Worm (Caenorhabditis elegans) whole organism, mixed stage, embryonic: ENCODE measurements around the gene H18N23.2.

Source experiments
- M03D4.4 ChIP-seq: sonication (generic microtip); optimal IDR thresholded peaks from 2 replicates; lab custom pipeline; 2017; ENCODE audit warnings: mild to moderate bottlenecking, missing genetic modification characterization, missing compliant biosample characterization
- bed-3 ChIP-seq: fragments of 200-800 bp; sonication (Bioruptor generic); optimal IDR thresholded peaks from 3 replicates; lab custom pipeline; 2018; ENCODE audit warnings: mild to moderate bottlenecking, missing genetic modification characterization, moderate library complexity, missing compliant biosample characterization
- ceh-39 ChIP-seq: fragments of 150-350 bp; optimal IDR thresholded peaks from 2 replicates; lab custom pipeline; 2014; ENCODE audit warnings: missing biosample characterization, missing genetic modification characterization
- ceh-43 ChIP-seq: fragments of 200-800 bp; sonication (Bioruptor generic); optimal IDR thresholded peaks from 2 replicates; lab custom pipeline; 2018; ENCODE audit warnings: mild to moderate bottlenecking, missing genetic modification characterization, moderate library complexity, missing compliant biosample characterization
- ceh-83 ChIP-seq: fragments of 200-800 bp; sonication (Bioruptor generic); optimal IDR thresholded peaks from 2 replicates; lab custom pipeline; 2018; ENCODE audit warnings: mild to moderate bottlenecking, missing genetic modification characterization, missing compliant biosample characterization
- ces-1 ChIP-seq: fragments of 150-350 bp; optimal IDR thresholded peaks from 2 replicates; lab custom pipeline; 2014; ENCODE audit warnings: missing biosample characterization, missing genetic modification reagents, missing genetic modification characterization
- cnd-1 ChIP-seq: fragments of 200-800 bp; sonication (Bioruptor generic); optimal IDR thresholded peaks from 2 replicates; lab custom pipeline; 2018; ENCODE audit warnings: mild to moderate bottlenecking, missing genetic modification characterization, missing compliant biosample characterization
- elt-3 ChIP-seq: fragments of 150-350 bp; optimal IDR thresholded peaks from 2 replicates; lab custom pipeline; 2014; ENCODE audit warnings: missing biosample characterization, missing genetic modification characterization
- ham-2 ChIP-seq: fragments of 200-800 bp; sonication (Bioruptor generic); optimal IDR thresholded peaks from 2 replicates; lab custom pipeline; 2018; ENCODE audit warnings: mild to moderate bottlenecking, missing genetic modification characterization, missing compliant biosample characterization
- hlh-1 ChIP-seq: fragments of 150-350 bp; optimal IDR thresholded peaks from 2 replicates; lab custom pipeline; 2014; ENCODE audit warnings: missing biosample characterization, missing genetic modification reagents, missing genetic modification characterization
- lin-13 ChIP-seq: fragments of 150-350 bp; optimal IDR thresholded peaks from 2 replicates; lab custom pipeline; 2014; ENCODE audit warnings: missing biosample characterization, missing genetic modification characterization
- lin-32 ChIP-seq: fragments of 200-800 bp; sonication (Bioruptor generic); optimal IDR thresholded peaks from 2 replicates; lab custom pipeline; 2018; ENCODE audit warnings: mild to moderate bottlenecking, missing genetic modification characterization, missing compliant biosample characterization
- lsy-2 ChIP-seq: fragments of 150-350 bp; optimal IDR thresholded peaks from 2 replicates; lab custom pipeline; 2014; ENCODE audit warnings: missing biosample characterization, missing genetic modification characterization
- mab-5 ChIP-seq: fragments of 150-350 bp; optimal IDR thresholded peaks from 2 replicates; lab custom pipeline; 2014; ENCODE audit warnings: missing biosample characterization, missing genetic modification characterization
- mep-1 ChIP-seq: fragments of 150-350 bp; optimal IDR thresholded peaks from 2 replicates; lab custom pipeline; 2017; ENCODE audit warnings: missing biosample characterization, missing genetic modification reagents, missing genetic modification characterization, inconsistent platforms
- mls-2 ChIP-seq: sonication (generic microtip); optimal IDR thresholded peaks from 2 replicates; lab custom pipeline; 2016; ENCODE audit warnings: mild to moderate bottlenecking, missing genetic modification characterization, moderate library complexity, missing compliant biosample characterization
- nhr-2 ChIP-seq: fragments of 150-350 bp; optimal IDR thresholded peaks from 2 replicates; lab custom pipeline; 2014; ENCODE audit warnings: missing biosample characterization, missing genetic modification characterization
- nhr-28 ChIP-seq: fragments of 150-350 bp; optimal IDR thresholded peaks from 2 replicates; lab custom pipeline; 2014; ENCODE audit warnings: missing biosample characterization, missing genetic modification characterization
- nhr-76 ChIP-seq: sonication (generic microtip); optimal IDR thresholded peaks from 2 replicates; lab custom pipeline; 2017; ENCODE audit warnings: missing biosample characterization, missing genetic modification characterization
- pha-4 ChIP-seq: fragments of 150-350 bp; optimal IDR thresholded peaks from 2 replicates; lab custom pipeline; 2018; ENCODE audit warnings: missing biosample characterization, missing genetic modification reagents, missing genetic modification characterization
- sem-2 ChIP-seq: fragments of 200-800 bp; sonication (Bioruptor generic); optimal IDR thresholded peaks from 2 replicates; lab custom pipeline; 2018; ENCODE audit warnings: mild to moderate bottlenecking, missing genetic modification characterization, missing compliant biosample characterization
- sptf-1 ChIP-seq: sonication (generic microtip); optimal IDR thresholded peaks from 2 replicates; lab custom pipeline; 2017; ENCODE audit warnings: mild to moderate bottlenecking, missing genetic modification characterization, moderate library complexity, missing compliant biosample characterization
- tbx-8 ChIP-seq: fragments of 200-800 bp; sonication (Bioruptor generic); optimal IDR thresholded peaks from 2 replicates; lab custom pipeline; 2018; ENCODE audit warnings: mild to moderate bottlenecking, missing genetic modification characterization, moderate library complexity, missing compliant biosample characterization
- unc-120 ChIP-seq: sonication (generic microtip); optimal IDR thresholded peaks from 2 replicates; lab custom pipeline; 2017; ENCODE audit warnings: missing genetic modification characterization, missing compliant biosample characterization; ENCODE audit not compliant: poor library complexity, severe bottlenecking
- unc-39 ChIP-seq: fragments of 150-350 bp; optimal IDR thresholded peaks from 2 replicates; lab custom pipeline; 2014; ENCODE audit warnings: missing biosample characterization, missing genetic modification characterization
- unc-62 ChIP-seq: fragments of 150-350 bp; optimal IDR thresholded peaks from 2 replicates; lab custom pipeline; 2014; ENCODE audit warnings: missing biosample characterization, missing genetic modification reagents, missing genetic modification characterization
- ztf-11 ChIP-seq: fragments of 150-350 bp; optimal IDR thresholded peaks from 2 replicates; lab custom pipeline; 2014; ENCODE audit warnings: missing biosample characterization, missing genetic modification characterization

H18N23.2 gene

DNA sequence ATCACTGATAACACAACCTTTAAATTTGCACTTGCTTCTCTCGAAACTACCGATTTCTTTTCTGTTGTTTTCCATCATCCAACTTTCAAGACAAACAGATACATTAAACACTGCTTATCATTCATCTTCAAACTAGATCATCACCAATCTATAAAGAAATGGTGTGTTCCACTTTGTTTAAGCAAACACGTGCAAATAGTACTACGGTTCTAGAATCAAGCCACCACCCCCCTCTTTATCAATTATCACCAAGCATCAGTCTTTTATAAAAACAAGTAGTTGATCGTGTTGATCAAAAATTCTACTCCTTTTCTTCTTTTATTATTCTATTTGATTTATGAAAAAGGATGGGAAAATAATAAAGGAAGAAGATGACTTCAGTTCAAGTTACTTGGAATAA lies 2.2 kb downstream of the H18N23.2 start:
- TF ChIP-seq hlh-1 (tag; lab: Kevin White, UChicago) (no peak), bed-3 (GFP tag; lab: Kevin White, UChicago) (no peak), ces-1 (GFP tag; lab: Kevin White, UChicago) (no peak), ceh-43 (GFP tag; lab: Kevin White, UChicago) (no peak), ztf-11 (tag; lab: Kevin White, UChicago) (no peak), mep-1 (tag; lab: Kevin White, UChicago) (no peak), tbx-8 (GFP tag; lab: Kevin White, UChicago) (no peak), lin-13 (tag; lab: Kevin White, UChicago) (no peak), mab-5 (tag; lab: Kevin White, UChicago) (no peak)

ce11 chrX:17637528-17637927 lies 3.1 kb downstream of the H18N23.2 start:
- no peak for TF ChIP-seq hlh-1 (tag; lab: Kevin White, UChicago)
- TF ChIP-seq mep-1 (tag; lab: Kevin White, UChicago), result no peak
- TF ChIP-seq unc-120 (tag; lab: Kevin White, UChicago), result no peak
- TF ChIP-seq M03D4.4 (tag; lab: Kevin White, UChicago), result no peak
- no peak for TF ChIP-seq pha-4 (tag; lab: Kevin White, UChicago)
- no peak for TF ChIP-seq sem-2 (GFP tag; lab: Kevin White, UChicago)
- no peak for TF ChIP-seq ceh-39 (tag; lab: Kevin White, UChicago)

DNA sequence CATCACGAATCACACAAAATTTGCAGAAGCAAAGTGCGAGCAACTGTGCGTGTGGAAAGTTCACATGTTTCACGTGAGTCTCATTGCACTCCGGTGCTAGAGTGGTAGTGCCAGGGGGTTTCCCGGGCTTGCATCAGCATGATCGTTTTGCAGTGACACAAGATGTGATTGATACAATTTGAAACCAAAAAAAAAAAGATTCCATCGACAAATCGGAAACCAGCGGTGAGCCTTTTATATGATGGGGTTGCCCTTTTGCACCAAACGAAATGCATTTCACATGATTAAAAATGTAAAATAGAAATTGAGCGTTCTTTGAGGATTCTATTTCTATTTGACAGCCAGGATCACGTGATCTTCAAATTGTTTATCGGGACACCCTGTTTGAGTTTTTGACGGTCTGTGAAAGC lies 4.3 kb downstream of the H18N23.2 start:
- TF ChIP-seq lin-13 (tag; lab: Kevin White, UChicago) (no peak), ceh-39 (tag; lab: Kevin White, UChicago) (no peak), mep-1 (tag; lab: Kevin White, UChicago) (no peak)

DNA sequence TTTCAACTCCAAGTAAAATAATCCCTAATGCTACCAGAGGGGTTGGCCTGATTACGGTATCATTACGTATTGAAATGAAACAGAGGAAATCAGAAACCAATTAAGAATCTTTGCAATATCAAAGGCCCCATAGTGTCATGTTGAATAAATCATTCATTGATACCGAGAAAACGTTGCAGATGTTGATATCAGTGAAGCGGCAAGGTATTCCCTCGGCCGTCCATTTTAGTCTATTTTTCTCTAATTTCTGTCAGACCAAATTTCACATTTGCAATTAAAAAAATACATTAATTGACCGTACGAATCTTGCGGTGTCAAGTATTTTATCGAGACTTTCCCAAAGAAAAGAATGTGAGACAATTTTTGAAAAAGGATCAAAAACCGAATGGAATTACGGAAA lies 6.4 kb downstream of the H18N23.2 start:
- TF ChIP-seq mls-2 (tag; lab: Kevin White, UChicago) (no peak), ceh-83 (GFP tag; lab: Kevin White, UChicago) (no peak), nhr-28 (tag; lab: Kevin White, UChicago) (no peak), pha-4 (tag; lab: Kevin White, UChicago) (no peak), unc-39 (no peak), ham-2 (GFP tag; lab: Kevin White, UChicago) (no peak)

DNA sequence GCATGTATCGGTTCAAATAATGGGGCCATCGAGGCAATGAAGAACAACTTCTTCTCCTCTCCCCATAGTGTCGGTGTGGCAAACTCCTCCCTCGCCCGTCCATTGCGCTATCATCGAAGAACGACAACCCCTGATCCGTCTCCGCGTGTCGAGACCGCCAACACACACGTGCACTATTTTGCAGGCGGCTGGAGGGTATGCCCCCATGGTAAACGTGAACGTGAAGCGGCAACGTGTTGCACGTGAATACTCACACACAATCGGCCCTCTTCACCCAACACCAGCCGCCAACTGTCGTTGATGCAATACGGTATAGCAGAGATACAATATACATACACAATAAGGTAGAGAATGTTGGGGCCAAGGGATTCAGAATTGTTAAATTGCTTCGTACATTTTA lies 7.5 kb downstream of the H18N23.2 start:
- TF ChIP-seq mab-5 (tag; lab: Kevin White, UChicago) (no peak), unc-120 (tag; lab: Kevin White, UChicago) (peak; percentile 36), elt-3 (tag; lab: Kevin White, UChicago) (no peak), nhr-76 (tag; lab: Kevin White, UChicago) (no peak), hlh-1 (tag; lab: Kevin White, UChicago) (peak; percentile 86), bed-3 (GFP tag; lab: Kevin White, UChicago) (no peak), lin-32 (GFP tag; lab: Kevin White, UChicago) (peak; percentile 29), nhr-2 (tag; lab: Kevin White, UChicago) (peak; percentile 67), sptf-1 (tag; lab: Kevin White, UChicago) (peak; percentile 15), cnd-1 (peak; percentile 31), lsy-2 (tag; lab: Kevin White, UChicago) (no peak), unc-62 (GFP tag; lab: Kevin White, UChicago) (peak; percentile 51)

DNA sequence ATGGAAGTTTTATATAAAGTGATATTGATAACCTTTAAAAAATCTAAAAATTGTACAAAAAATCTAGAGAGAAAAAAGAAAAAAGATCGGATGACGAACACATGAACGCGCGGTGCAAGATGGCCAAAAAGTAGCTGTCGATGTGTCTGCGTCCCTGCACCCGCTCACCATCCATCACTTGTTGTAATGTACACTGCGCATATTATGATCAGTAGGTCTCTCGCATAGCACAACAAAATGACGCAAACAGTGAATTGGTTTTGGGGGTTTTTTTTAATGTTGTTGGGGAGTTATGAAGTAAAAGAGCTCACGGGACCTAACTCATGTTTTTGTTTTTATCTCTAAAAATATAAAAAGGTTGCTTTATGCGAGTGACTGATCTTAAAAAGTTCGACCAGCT lies 9.0 kb downstream of the H18N23.2 start:
- TF ChIP-seq tbx-8 (GFP tag; lab: Kevin White, UChicago) (no peak), nhr-28 (tag; lab: Kevin White, UChicago) (no peak), unc-62 (GFP tag; lab: Kevin White, UChicago) (no peak), nhr-2 (tag; lab: Kevin White, UChicago) (peak; percentile 13), hlh-1 (tag; lab: Kevin White, UChicago) (peak; percentile 63)

- TF ChIP-seq lsy-2 (tag; lab: Kevin White, UChicago), result no peak
- peak; percentile 3 for TF ChIP-seq sptf-1 (tag; lab: Kevin White, UChicago)
These were observed 9.8 kb downstream of the H18N23.2 start for ce11 chrX:17630888-17631287.
